Worm (Caenorhabditis elegans): ENCODE results near the gene hrg-3.

The hrg-3 gene

ce11 chrV:9789657-9790261 lies 33.5 kb downstream of the hrg-3 start, which contains the start of gene ztf-7:
TSS of gene ztf-7 (minus strand) at chrV:9789707.
- TF ChIP-seq irx-1 (tag; optimal IDR thresholded peaks at IDR 0.05) (peak; percentile 97), C04F5.9 (tag; optimal IDR thresholded peaks at IDR 0.05) (peak; percentile 85), skn-1 (tag; optimal IDR thresholded peaks at IDR 0.05) (peak; percentile 90), nhr-28 (tag; optimal IDR thresholded peaks at IDR 0.05) (no peak), ceh-88 (GFP tag; IDR thresholded peaks at IDR 0.05) (peak; percentile 94), fkh-10 (GFP tag; optimal IDR thresholded peaks at IDR 0.05) (peak; percentile 71), lin-14 (GFP tag; optimal IDR thresholded peaks at IDR 0.05) (peak; percentile 100), nhr-12 (tag; optimal IDR thresholded peaks at IDR 0.05) (no peak), tbx-2 (tag; optimal IDR thresholded peaks at IDR 0.05) (peak; percentile 99), hlh-4 (tag; optimal IDR thresholded peaks at IDR 0.05) (no peak), nhr-20 (tag; optimal IDR thresholded peaks at IDR 0.05) (peak; percentile 100), C34B4.2 (tag; optimal IDR thresholded peaks at IDR 0.05) (peak; percentile 61), mef-2 (tag; optimal IDR thresholded peaks at IDR 0.05) (peak; percentile 90), ztf-11 (tag; optimal IDR thresholded peaks at IDR 0.05) (peak in 1 of 2 experiments; percentile 87), dsc-1 (tag; optimal IDR thresholded peaks at IDR 0.05) (peak; percentile 95), grh-1 (GFP tag; IDR thresholded peaks at IDR 0.05) (peak; percentile 96), swsn-7 (tag; optimal IDR thresholded peaks at IDR 0.05) (peak; percentile 98), Y116A8C.19 (tag; optimal IDR thresholded peaks at IDR 0.05; ENCODE audit: borderline replicate concordance) (no peak), mep-1 (tag; optimal IDR thresholded peaks at IDR 0.05) (peak; percentile 99), zip-4 (GFP tag; optimal IDR thresholded peaks at IDR 0.05) (peak; percentile 82), efl-1 (optimal IDR thresholded peaks at IDR 0.05) (peak; percentile 91 to 93), efl-1 (GFP tag; optimal IDR thresholded peaks at IDR 0.05 in 1 of 2) (peak; percentile 83 to 99), zag-1 (tag; optimal IDR thresholded peaks at IDR 0.05) (no peak), pag-3 (tag; optimal IDR thresholded peaks at IDR 0.05; ENCODE audit: borderline replicate concordance, insufficient read depth) (peak; percentile 55), nhr-237 (tag; optimal IDR thresholded peaks at IDR 0.05) (peak; percentile 74), nhr-84 (tag; optimal IDR thresholded peaks at IDR 0.05) (no peak), nhr-85 (tag) (peak; percentile 99), mdl-1 (tag; optimal IDR thresholded peaks at IDR 0.05) (peak; percentile 59 to 100), ces-1 (GFP tag; optimal IDR thresholded peaks at IDR 0.05) (no peak), fkh-4 (tag; optimal IDR thresholded peaks at IDR 0.05; ENCODE audit: borderline replicate concordance) (peak; percentile 58), efl-3 (GFP tag; optimal IDR thresholded peaks at IDR 0.05) (peak; percentile 66), sptf-1 (tag; optimal IDR thresholded peaks at IDR 0.05) (no peak), nhr-71 (tag; optimal IDR thresholded peaks at IDR 0.05) (peak; percentile 100), unc-98 (GFP tag; IDR thresholded peaks at IDR 0.05) (peak; percentile 87), fos-1 (tag; optimal IDR thresholded peaks at IDR 0.05) (peak; percentile 82), dpl-1 (GFP tag; optimal IDR thresholded peaks at IDR 0.05) (peak; percentile 85 to 89 (median 87)), lin-13 (GFP tag; optimal IDR thresholded peaks at IDR 0.05) (peak; percentile 97), lin-39 (tag; optimal IDR thresholded peaks at IDR 0.05) (peak; percentile 96), unc-30 (tag; optimal IDR thresholded peaks at IDR 0.05) (no peak), fkh-8 (tag; optimal IDR thresholded peaks at IDR 0.05) (peak; percentile 99), blmp-1 (tag; optimal IDR thresholded peaks at IDR 0.05) (peak; percentile 88), ztf-4 (tag; optimal IDR thresholded peaks at IDR 0.05) (peak; percentile 95), hlh-17 (GFP tag; optimal IDR thresholded peaks at IDR 0.05; ENCODE audit: borderline replicate concordance) (no peak), ama-1 (optimal IDR thresholded peaks at IDR 0.05) (peak; percentile 72), egl-13 (tag; optimal IDR thresholded peaks at IDR 0.05) (peak; percentile 95), vab-15 (tag; optimal IDR thresholded peaks at IDR 0.05) (peak; percentile 77), F16B12.6 (tag; optimal IDR thresholded peaks at IDR 0.05) (peak; percentile 69), xbp-1 (tag; optimal IDR thresholded peaks at IDR 0.05) (peak; percentile 98), snu-23 (GFP tag; optimal IDR thresholded peaks at IDR 0.05) (peak; percentile 99), unc-130 (tag; optimal IDR thresholded peaks at IDR 0.05) (peak; percentile 99), elt-3 (tag; optimal IDR thresholded peaks at IDR 0.05) (peak in 3 of 6 experiments; percentile 41 to 97 (median 85)), ceh-63 (GFP tag; optimal IDR thresholded peaks at IDR 0.05) (no peak), unc-86 (tag; optimal IDR thresholded peaks at IDR 0.05) (peak; percentile 97)

Measured in whole organism, L1 larva.